Worm (Caenorhabditis elegans) whole organism, midembryonic: ENCODE results near the gene C53D6.10.

Source experiments
- T22C8.4 ChIP-seq: fragments of 200-800 bp; sonication (Bioruptor generic); IDR thresholded peaks from 2 replicates; pipeline ENCODE4 v1.3.6; 2022; ENCODE audit warnings: missing genetic modification characterization, missing compliant biosample characterization
- cog-1 ChIP-seq: sonication (generic microtip); optimal IDR thresholded peaks from 2 replicates; lab custom pipeline; 2016; ENCODE audit warnings: missing genetic modification characterization, missing compliant biosample characterization
- flt-1 ChIP-seq: fragments of 200-800 bp; sonication (Bioruptor generic); IDR thresholded peaks from 2 replicates; pipeline ENCODE4 v1.3.6; 2022; ENCODE audit warnings: missing genetic modification characterization, missing compliant biosample characterization
- klf-2 ChIP-seq: fragments of 200-800 bp; sonication (Bioruptor generic); conservative IDR thresholded peaks from 2 replicates; pipeline ENCODE4 v1.3.6; 2022; ENCODE audit warnings: missing genetic modification reagents, missing genetic modification characterization, missing compliant biosample characterization
- med-1 ChIP-seq: sonication (generic microtip); optimal IDR thresholded peaks from 2 replicates; lab custom pipeline; 2017; ENCODE audit warnings: missing genetic modification characterization, mild to moderate bottlenecking, missing compliant biosample characterization, antibody characterized with exemption, missing genetic modification reagents; ENCODE audit not compliant: insufficient read depth
- ref-1 ChIP-seq: fragments of 200-800 bp; sonication (Bioruptor generic); conservative IDR thresholded peaks from 2 replicates; pipeline ENCODE4 v1.3.6; 2022; ENCODE audit warnings: missing genetic modification reagents, missing genetic modification characterization, missing compliant biosample characterization
- tab-1 ChIP-seq: fragments of 200-800 bp; sonication (Bioruptor generic); IDR thresholded peaks from 2 replicates; pipeline ENCODE4 v1.3.6; 2022; ENCODE audit warnings: missing genetic modification characterization, missing compliant biosample characterization
- ztf-23 ChIP-seq: fragments of 200-800 bp; sonication (Bioruptor generic); IDR thresholded peaks from 2 replicates; pipeline ENCODE4 v1.3.6; 2022; ENCODE audit warnings: missing genetic modification reagents, missing genetic modification characterization, missing compliant biosample characterization
- ztf-29 ChIP-seq: fragments of 200-800 bp; sonication (Bioruptor generic); IDR thresholded peaks from 2 replicates; pipeline ENCODE4 v1.3.6; 2022; ENCODE audit warnings: missing genetic modification reagents, missing genetic modification characterization, missing compliant biosample characterization

The C53D6.10 gene

DNA sequence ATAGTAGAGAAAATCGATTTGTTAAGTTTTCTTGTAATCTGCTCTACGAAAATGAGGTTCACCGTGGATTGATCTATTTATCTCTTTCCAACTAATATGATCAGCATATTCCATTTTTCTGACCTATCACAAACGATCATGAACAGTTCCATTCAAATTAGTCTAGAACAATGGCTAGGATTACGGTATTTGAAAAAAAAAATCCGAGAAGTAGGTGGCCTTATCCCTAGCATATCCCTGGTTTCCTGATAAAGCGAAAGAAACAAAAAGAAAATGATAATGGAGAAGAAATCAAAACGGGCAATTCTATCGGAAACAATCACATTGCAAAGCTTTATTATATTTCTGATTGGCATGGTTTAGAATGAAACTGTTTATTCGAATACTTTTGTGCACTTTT, 41.5 kb downstream of the C53D6.10 start, which contains the start of gene mltn-12:
Gene mltn-12 (plus strand): TSS at position 301 of the 400 bp plus-strand sequence.
- TF ChIP-seq ref-1 (GFP tag; lab: Robert Waterston, UW): no peak
- TF ChIP-seq klf-2: no peak
- no peak for TF ChIP-seq T22C8.4 (GFP tag; lab: Robert Waterston, UW)
- no peak for TF ChIP-seq cog-1 (tag; lab: Kevin White, UChicago)
- TF ChIP-seq med-1 (GFP tag; lab: Kevin White, UChicago): no peak
- no peak for TF ChIP-seq flt-1 (GFP tag; lab: Robert Waterston, UW)
- TF ChIP-seq tab-1: no peak
- TF ChIP-seq ztf-23: no peak
- TF ChIP-seq ztf-29 (GFP tag; lab: Robert Waterston, UW): no peak

DNA sequence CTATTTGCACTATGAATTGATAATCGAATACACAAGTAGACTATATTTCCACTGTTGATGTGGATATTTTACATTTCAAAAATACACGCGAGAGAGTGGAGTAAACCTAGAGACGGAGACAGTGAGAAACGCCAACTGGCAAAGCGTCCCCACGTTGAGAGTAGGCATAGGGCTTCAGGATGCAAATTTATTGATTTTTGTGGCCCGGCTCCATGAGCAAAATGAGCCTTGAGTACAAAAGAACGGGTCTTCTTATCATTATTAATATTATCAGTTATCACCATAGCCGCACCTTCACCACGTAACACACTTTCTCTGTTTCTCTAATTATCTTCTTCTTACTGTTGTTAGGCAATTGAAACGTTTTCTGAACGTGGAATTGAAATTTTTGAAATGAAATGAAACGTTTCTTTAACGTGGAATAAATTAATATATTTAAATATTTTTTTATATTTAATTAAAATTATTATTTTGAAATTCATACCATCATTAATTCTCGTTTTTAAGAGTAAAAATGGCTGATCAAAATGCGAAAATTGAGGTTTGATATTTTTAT, 47.4 kb downstream of the C53D6.10 start, which contains the start of gene bre-1:
Gene bre-1 (plus strand): TSS at position 506 of the 556 bp plus-strand sequence.
- TF ChIP-seq ztf-29 (GFP tag; lab: Robert Waterston, UW): 0 out of 2 replicates have a peak, but pooled peaks have one; percentile 15
- no peak for TF ChIP-seq klf-2
- peak; percentile 44; the same call in 1 of the 2 replicates for TF ChIP-seq T22C8.4 (GFP tag; lab: Robert Waterston, UW)

DNA sequence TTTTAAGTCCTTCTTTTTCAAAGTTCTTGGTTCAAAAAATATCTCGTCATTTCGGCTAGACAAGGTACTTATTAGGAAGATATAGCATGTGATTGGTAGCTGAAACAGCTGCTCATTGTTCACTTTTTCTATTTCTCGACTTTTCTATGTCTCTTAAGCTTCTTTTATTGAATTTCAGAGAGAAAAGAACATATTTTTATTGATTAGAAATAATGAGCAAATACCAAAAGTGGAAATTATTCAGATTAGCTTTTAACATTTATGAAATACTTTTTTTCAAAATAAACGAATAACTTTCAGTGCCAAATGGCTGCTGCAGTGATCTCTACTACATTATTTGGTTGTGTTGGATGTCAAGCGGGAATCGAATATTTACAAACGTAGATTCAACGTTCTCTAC, 49.7 kb downstream of the C53D6.10 start, which contains the start of gene nstp-1:
Gene nstp-1 (plus strand): TSS at position 301 of the 400 bp plus-strand sequence.
- TF ChIP-seq klf-2 (no peak), flt-1 (GFP tag; lab: Robert Waterston, UW) (no peak), cog-1 (tag; lab: Kevin White, UChicago) (no peak), T22C8.4 (GFP tag; lab: Robert Waterston, UW) (no peak), ztf-29 (GFP tag; lab: Robert Waterston, UW) (no peak), tab-1 (no peak), ref-1 (GFP tag; lab: Robert Waterston, UW) (no peak), med-1 (GFP tag; lab: Kevin White, UChicago) (no peak), ztf-23 (no peak)
